Fruit fly (Drosophila melanogaster): ENCODE results near the gene sty.

Gene sty

DNA sequence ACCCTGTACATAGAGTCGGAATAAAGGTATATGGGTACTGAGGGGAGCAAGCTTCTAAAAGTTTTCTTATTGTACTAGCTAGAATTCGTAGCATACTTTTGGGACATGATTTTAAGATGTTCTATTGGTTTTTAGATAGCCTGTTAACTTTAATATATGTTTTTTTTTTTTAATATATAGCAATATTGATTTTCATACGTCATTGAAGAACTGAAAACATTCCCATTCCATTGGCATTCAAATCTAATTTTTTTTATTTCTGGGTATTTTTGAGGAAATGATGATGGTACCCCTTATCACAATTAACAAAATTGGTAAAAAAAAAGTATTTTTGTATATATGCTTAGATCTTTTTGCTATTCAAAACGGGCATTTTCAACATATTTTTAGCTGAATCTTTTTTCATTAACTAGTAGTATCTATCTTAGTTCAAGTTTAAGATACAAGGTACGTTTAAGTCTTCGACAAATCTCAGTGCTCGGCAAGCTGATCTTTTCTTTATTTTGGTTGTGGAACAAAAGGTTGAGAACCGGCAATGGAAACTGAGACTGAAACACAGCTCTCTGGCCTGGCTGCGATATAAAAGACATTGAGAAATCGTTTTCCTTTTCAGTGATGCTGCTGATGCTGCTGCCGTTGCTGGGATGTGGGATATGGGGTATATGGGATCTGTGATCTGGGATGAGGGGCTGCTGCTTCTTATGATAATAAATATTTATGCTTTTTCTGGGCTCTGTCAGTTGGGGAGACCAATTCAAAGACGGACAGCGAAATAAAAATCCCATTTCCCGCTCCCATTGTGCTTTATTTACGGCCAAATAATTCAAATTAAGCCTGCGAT lies 39.9 kb downstream of the sty start (continued):
- TF ChIP-seq Dp (GFP tag; optimal IDR thresholded peaks at IDR 0.05): no peak
- TF ChIP-seq Rx (GFP tag; IDR thresholded peaks at IDR 0.05): 0 out of 2 replicates have a peak, but pooled peaks have one; percentile 5
- TF ChIP-seq Fer2 (tag; optimal IDR thresholded peaks at IDR 0.05): no peak
- no peak for TF ChIP-seq scrt (GFP tag; optimal IDR thresholded peaks at IDR 0.05)
- no peak; the same call in 2 of the 3 replicates for TF ChIP-seq croc (GFP tag; conservative IDR thresholded peaks at IDR 0.05)
- peak in 1 of 2 experiments; percentile 61 for TF ChIP-seq Hr51 (GFP tag; optimal IDR thresholded peaks at IDR 0.05)
- TF ChIP-seq CG12299 (tag; optimal IDR thresholded peaks at IDR 0.05): no peak
- TF ChIP-seq unpg (GFP tag; optimal IDR thresholded peaks at IDR 0.05): peak; percentile 3
- TF ChIP-seq vvl (GFP tag; IDR thresholded peaks at IDR 0.05): peak; percentile 58; the same call in 1 of the 2 replicates
- peak; percentile 48 for TF ChIP-seq az2 (GFP tag; optimal IDR thresholded peaks at IDR 0.05)
- TF ChIP-seq CG5180 (GFP tag; optimal IDR thresholded peaks at IDR 0.05): no peak

DNA sequence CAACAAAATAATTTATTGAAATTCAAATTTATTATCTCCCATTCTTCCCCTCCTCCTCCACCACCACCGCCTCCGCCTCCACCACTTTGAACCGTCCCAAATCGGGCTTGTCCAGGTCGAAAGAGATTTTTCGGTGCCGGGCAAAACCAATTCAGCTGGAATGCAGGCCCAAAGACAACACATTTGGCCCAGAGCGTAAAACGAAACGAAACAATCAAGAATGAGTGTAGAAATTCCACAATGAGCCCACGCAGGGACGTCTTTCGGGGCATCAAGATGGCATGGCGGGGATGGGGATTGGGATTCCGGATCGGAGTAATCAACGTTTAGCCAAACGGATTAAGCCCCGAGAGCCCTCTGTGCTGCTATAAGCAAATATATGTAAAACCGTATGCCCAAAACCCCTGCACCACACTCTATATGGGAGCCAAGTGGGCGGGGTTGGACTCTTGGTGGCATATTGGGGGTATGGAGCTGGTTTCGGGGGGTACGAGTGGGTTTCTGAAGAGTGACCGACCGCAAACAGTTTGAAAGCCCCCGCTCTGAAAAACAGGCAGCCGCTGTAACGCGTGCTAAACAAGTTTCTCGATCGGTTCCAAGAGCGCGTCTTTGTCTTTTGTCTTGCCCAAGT lies 40.7 kb downstream of the sty start:
- TF ChIP-seq twi (tag; optimal IDR thresholded peaks at IDR 0.05) (no peak), CrebB (tag; optimal IDR thresholded peaks at IDR 0.05) (no peak), CG5245 (GFP tag; optimal IDR thresholded peaks at IDR 0.05) (no peak), Lpt (GFP tag; optimal IDR thresholded peaks at IDR 0.05) (no peak), kah (GFP tag; optimal IDR thresholded peaks at IDR 0.05) (no peak), tll (GFP tag; optimal IDR thresholded peaks at IDR 0.05) (no peak), CG18764 (GFP tag; optimal IDR thresholded peaks at IDR 0.05) (no peak), Bgb (GFP tag; IDR thresholded peaks at IDR 0.05; ENCODE audit: partially characterized antibody) (peak; percentile 9; the same call in 1 of the 2 replicates), Camta (GFP tag; optimal IDR thresholded peaks at IDR 0.05) (no peak), jing (GFP tag; optimal IDR thresholded peaks at IDR 0.05) (no peak), dmrt99B (tag; optimal IDR thresholded peaks at IDR 0.05) (no peak), Hr3 (GFP tag; optimal IDR thresholded peaks at IDR 0.05) (no peak), ap (GFP tag; IDR thresholded peaks at IDR 0.05) (no peak), D (optimal IDR thresholded peaks at IDR 0.05) (no peak), D (GFP tag; optimal IDR thresholded peaks at IDR 0.05) (no peak), CG15011 (GFP tag; optimal IDR thresholded peaks at IDR 0.05) (no peak), CTCF (GFP tag; optimal IDR thresholded peaks at IDR 0.05) (no peak), Dll (GFP tag; IDR thresholded peaks at IDR 0.05; ENCODE audit: partially characterized antibody) (no peak), Ravus (GFP tag; IDR thresholded peaks at IDR 0.05) (no peak), Six4 (GFP tag; optimal IDR thresholded peaks at IDR 0.05) (no peak), CG4404 (GFP tag; IDR thresholded peaks at IDR 0.05) (no peak), Deaf1 (tag; optimal IDR thresholded peaks at IDR 0.05) (no peak), NC2α (GFP tag; optimal IDR thresholded peaks at IDR 0.05) (no peak), CG11695 (GFP tag; IDR thresholded peaks at IDR 0.05) (no peak), CG14667 (GFP tag; IDR thresholded peaks at IDR 0.05) (no peak), CG8089 (GFP tag; optimal IDR thresholded peaks at IDR 0.05) (no peak), Atf6 (GFP tag; IDR thresholded peaks at IDR 0.05) (no peak), pan (optimal IDR thresholded peaks at IDR 0.05) (no peak), pan (GFP tag; optimal IDR thresholded peaks at IDR 0.05 in 1 of 2, IDR thresholded peaks at IDR 0.05 in 1 of 2) (peak in 1 of 2 experiments; percentile 4), br (optimal IDR thresholded peaks at IDR 0.05) (no peak), CG10959 (GFP tag; IDR thresholded peaks at IDR 0.05) (no peak), ato (GFP tag; IDR thresholded peaks at IDR 0.05; ENCODE audit: partially characterized antibody) (no peak), Gug (GFP tag; IDR thresholded peaks at IDR 0.05) (no peak), en (GFP tag; optimal IDR thresholded peaks at IDR 0.05) (no peak), crol (GFP tag; IDR thresholded peaks at IDR 0.05) (peak; percentile 91), CG8290 (GFP tag; optimal IDR thresholded peaks at IDR 0.05) (no peak), CG8290 (tag; optimal IDR thresholded peaks at IDR 0.05) (peak in 1 of 2 experiments; percentile 46), zf30C (GFP tag; optimal IDR thresholded peaks at IDR 0.05) (no peak), Nf-YB (GFP tag; optimal IDR thresholded peaks at IDR 0.05) (no peak)
